Worm (Caenorhabditis elegans) whole organism, L1 larva: ENCODE results near the gene F13E9.15.

Source experiments
- aly-2 ChIP-seq: fragments of 150-350 bp; optimal IDR thresholded peaks from 2 replicates; lab custom pipeline; 2014; ENCODE audit warnings: missing biosample characterization, missing genetic modification characterization
- ama-1 ChIP-seq: fragments of 150-350 bp; optimal IDR thresholded peaks from 2 replicates; lab custom pipeline; 2014
- ceh-82 ChIP-seq, 3 experiments: fragments of 150-350 bp in 1 of 3; sonication (generic microtip) in 2 of 3; optimal IDR thresholded peaks; 2 replicates each; lab custom pipeline; 2014 to 2017; ENCODE audit warnings: missing biosample characterization in 3 of 3, missing genetic modification characterization in 3 of 3
- egl-27 ChIP-seq, 2 experiments: fragments of 150-350 bp in 1 of 2; sonication (generic microtip); optimal IDR thresholded peaks; 3 replicates each; lab custom pipeline; 2017 to 2018; ENCODE audit warnings: missing biosample characterization in 2 of 2, missing genetic modification characterization in 2 of 2, missing genetic modification reagents in 2 of 2
- lin-35 ChIP-seq, 2 experiments: fragments of 150-350 bp; optimal IDR thresholded peaks; 2 replicates each; lab custom pipeline; 2014; ENCODE audit warnings: missing biosample characterization in 2 of 2, missing genetic modification characterization in 2 of 2, missing genetic modification reagents in 2 of 2
- lin-39 ChIP-seq: fragments of 150-350 bp; optimal IDR thresholded peaks from 2 replicates; lab custom pipeline; 2014; ENCODE audit warnings: missing biosample characterization, missing genetic modification reagents, missing genetic modification characterization
- nhr-28 ChIP-seq: fragments of 150-350 bp; optimal IDR thresholded peaks from 2 replicates; lab custom pipeline; 2014; ENCODE audit warnings: missing biosample characterization, missing genetic modification characterization
- pax-3 ChIP-seq: fragments of 200-800 bp; sonication (Bioruptor generic); optimal IDR thresholded peaks from 2 replicates; lab custom pipeline; 2018; ENCODE audit warnings: mild to moderate bottlenecking, missing genetic modification characterization, moderate library complexity, missing compliant biosample characterization
- rnt-1 ChIP-seq: sonication (generic microtip); optimal IDR thresholded peaks from 2 replicates; lab custom pipeline; 2016; ENCODE audit warnings: mild to moderate bottlenecking, missing genetic modification characterization, moderate library complexity, missing compliant biosample characterization
- unc-86 ChIP-seq: sonication (generic microtip); optimal IDR thresholded peaks from 2 replicates; lab custom pipeline; 2016; ENCODE audit warnings: missing genetic modification characterization, missing compliant biosample characterization
- ztf-11 ChIP-seq, 2 experiments: sonication (generic microtip); optimal IDR thresholded peaks; 2 replicates each; lab custom pipeline; 2016 to 2017; ENCODE audit warnings: missing genetic modification characterization in 2 of 2, missing biosample characterization in 1 of 2, missing compliant biosample characterization in 1 of 2

ce11 chrIV:10851136-10851535 is 38.5 kb downstream of the F13E9.15 start:
- no peak for TF ChIP-seq ama-1 (lab: Kevin White, UChicago)
- TF ChIP-seq nhr-28 (tag; lab: Kevin White, UChicago) = no peak
- TF ChIP-seq ztf-11 (tag; optimal IDR thresholded peaks at IDR 0.05; lab: Kevin White, UChicago) = no peak
- TF ChIP-seq pax-3 (tag; lab: Kevin White, UChicago) = no peak
- TF ChIP-seq unc-86 (tag; lab: Kevin White, UChicago) = no peak
- TF ChIP-seq lin-39 (tag; lab: Kevin White, UChicago) = no peak
- TF ChIP-seq aly-2 = no peak
- no peak for TF ChIP-seq rnt-1 (tag; lab: Kevin White, UChicago)
- TF ChIP-seq egl-27 (tag; optimal IDR thresholded peaks at IDR 0.05; lab: Kevin White, UChicago) = no peak
- TF ChIP-seq lin-35 (GFP tag; optimal IDR thresholded peaks at IDR 0.05; lab: Kevin White, UChicago) = no peak
- no peak for TF ChIP-seq ceh-82 (tag; optimal IDR thresholded peaks at IDR 0.05; lab: Kevin White, UChicago)
